Worm (Caenorhabditis elegans) whole organism, late embryonic: Measurements from ENCODE around the gene ZK688.7.

ENCODE experiments used
- K02D7.2 ChIP-seq: sonication (generic microtip); optimal IDR thresholded peaks from 2 replicates; lab custom pipeline; 2017; ENCODE audit warnings: mild to moderate bottlenecking, missing genetic modification characterization, missing compliant biosample characterization
- K09A11.1 ChIP-seq: sonication (generic microtip); optimal IDR thresholded peaks from 2 replicates; lab custom pipeline; 2017; ENCODE audit warnings: antibody characterized with exemption, mild to moderate bottlenecking, missing genetic modification characterization, missing compliant biosample characterization; ENCODE audit not compliant: insufficient read depth
- Y22D7AL.16 ChIP-seq: sonication (generic microtip); optimal IDR thresholded peaks from 2 replicates; lab custom pipeline; 2016; ENCODE audit warnings: missing genetic modification characterization, missing compliant biosample characterization
- ahr-1 ChIP-seq: sonication (generic microtip); optimal IDR thresholded peaks from 2 replicates; lab custom pipeline; 2016; ENCODE audit warnings: missing genetic modification characterization, missing compliant biosample characterization
- ama-1 ChIP-seq: fragments of 150-350 bp; optimal IDR thresholded peaks from 2 replicates; lab custom pipeline; 2014
- ceh-18 ChIP-seq: sonication (generic microtip); optimal IDR thresholded peaks from 2 replicates; lab custom pipeline; 2016; ENCODE audit warnings: missing genetic modification characterization, missing compliant biosample characterization
- ceh-19 ChIP-seq: fragments of 200-800 bp; sonication (Bioruptor generic); optimal IDR thresholded peaks from 2 replicates; lab custom pipeline; 2018; ENCODE audit warnings: mild to moderate bottlenecking, missing genetic modification characterization, missing compliant biosample characterization
- ceh-22 ChIP-seq: sonication (generic microtip); optimal IDR thresholded peaks from 2 replicates; lab custom pipeline; 2017; ENCODE audit warnings: missing biosample characterization, missing genetic modification characterization
- ceh-31 ChIP-seq: sonication (generic microtip); optimal IDR thresholded peaks from 2 replicates; lab custom pipeline; 2016; ENCODE audit warnings: missing genetic modification characterization, missing compliant biosample characterization
- ceh-45 ChIP-seq: fragments of 200-800 bp; sonication (Bioruptor generic); IDR thresholded peaks from 2 replicates; pipeline ENCODE4 v1.3.6; 2022; ENCODE audit warnings: missing genetic modification reagents, missing genetic modification characterization, missing compliant biosample characterization
- ceh-48 ChIP-seq: sonication (generic microtip); optimal IDR thresholded peaks from 2 replicates; lab custom pipeline; 2016; ENCODE audit warnings: missing genetic modification characterization, inconsistent platforms, missing compliant biosample characterization
- ceh-6 ChIP-seq: fragments of 200-800 bp; sonication (Bioruptor generic); optimal IDR thresholded peaks from 2 replicates; lab custom pipeline; 2018; ENCODE audit warnings: mild to moderate bottlenecking, missing genetic modification characterization, missing compliant biosample characterization
- dmd-4 ChIP-seq: sonication (generic microtip); optimal IDR thresholded peaks from 2 replicates; lab custom pipeline; 2016; ENCODE audit warnings: borderline replicate concordance, missing genetic modification characterization, missing compliant biosample characterization
- ets-4 ChIP-seq: sonication (generic microtip); optimal IDR thresholded peaks from 2 replicates; lab custom pipeline; 2016; ENCODE audit warnings: missing genetic modification characterization, missing compliant biosample characterization
- fax-1 ChIP-seq: sonication (generic microtip); optimal IDR thresholded peaks from 2 replicates; lab custom pipeline; 2016; ENCODE audit warnings: missing genotype, missing genetic modification characterization, missing compliant biosample characterization
- hlh-13 ChIP-seq: fragments of 200-800 bp; sonication (Bioruptor generic); optimal IDR thresholded peaks from 2 replicates; lab custom pipeline; 2018; ENCODE audit warnings: mild to moderate bottlenecking, missing genetic modification characterization, missing compliant biosample characterization
- hlh-15 ChIP-seq: sonication (generic microtip); optimal IDR thresholded peaks from 2 replicates; lab custom pipeline; 2016; ENCODE audit warnings: missing genetic modification characterization, missing compliant biosample characterization
- hlh-6 ChIP-seq: sonication (generic microtip); optimal IDR thresholded peaks from 2 replicates; lab custom pipeline; 2016; ENCODE audit warnings: missing genotype, missing genetic modification characterization, missing compliant biosample characterization
- hlh-8 ChIP-seq: sonication (generic microtip); optimal IDR thresholded peaks from 2 replicates; lab custom pipeline; 2016; ENCODE audit warnings: missing genotype, missing genetic modification characterization, missing compliant biosample characterization
- lim-6 ChIP-seq: sonication (generic microtip); optimal IDR thresholded peaks from 2 replicates; lab custom pipeline; 2016; ENCODE audit warnings: missing genetic modification characterization, missing compliant biosample characterization
- mec-3 ChIP-seq: sonication (generic microtip); optimal IDR thresholded peaks from 2 replicates; lab custom pipeline; 2016; ENCODE audit warnings: borderline replicate concordance, missing genetic modification characterization, missing compliant biosample characterization
- nfya-1 ChIP-seq: sonication (generic microtip); optimal IDR thresholded peaks from 2 replicates; lab custom pipeline; 2017; ENCODE audit warnings: missing genetic modification characterization, mild to moderate bottlenecking, missing compliant biosample characterization, antibody characterized with exemption, moderate library complexity
- odd-2 ChIP-seq: sonication (generic microtip); optimal IDR thresholded peaks from 2 replicates; lab custom pipeline; 2017; ENCODE audit warnings: antibody characterized with exemption, mild to moderate bottlenecking, missing genetic modification characterization, missing compliant biosample characterization
- pag-3 ChIP-seq: sonication (generic microtip); optimal IDR thresholded peaks from 2 replicates; lab custom pipeline; 2016; ENCODE audit warnings: missing compliant biosample characterization, missing genetic modification characterization, borderline replicate concordance
- pat-9 ChIP-seq: fragments of 200-800 bp; sonication (Bioruptor generic); optimal IDR thresholded peaks from 2 replicates; lab custom pipeline; 2018; ENCODE audit warnings: mild to moderate bottlenecking, missing genetic modification characterization, moderate library complexity, missing compliant biosample characterization
- pha-4 ChIP-seq: fragments of 150-350 bp; optimal IDR thresholded peaks from 2 replicates; lab custom pipeline; 2018; ENCODE audit warnings: missing biosample characterization, missing genetic modification reagents, missing genetic modification characterization
- pqm-1 ChIP-seq: sonication (generic microtip); optimal IDR thresholded peaks from 2 replicates; lab custom pipeline; 2016; ENCODE audit warnings: missing genetic modification characterization, missing compliant biosample characterization
- ref-2 ChIP-seq: sonication (generic microtip); optimal IDR thresholded peaks from 2 replicates; lab custom pipeline; 2016; ENCODE audit warnings: missing genetic modification characterization, missing compliant biosample characterization
- rnt-1 ChIP-seq: sonication (generic microtip); optimal IDR thresholded peaks from 2 replicates; lab custom pipeline; 2016; ENCODE audit warnings: missing genetic modification characterization, missing compliant biosample characterization
- sox-4 ChIP-seq: sonication (generic microtip); optimal IDR thresholded peaks from 2 replicates; lab custom pipeline; 2017; ENCODE audit warnings: mild to moderate bottlenecking, missing genetic modification characterization, inconsistent platforms, missing compliant biosample characterization
- syd-9 ChIP-seq: sonication (generic microtip); optimal IDR thresholded peaks from 2 replicates; lab custom pipeline; 2016; ENCODE audit warnings: mild to moderate bottlenecking, missing genetic modification characterization, moderate library complexity, missing compliant biosample characterization
- tbx-2 ChIP-seq: sonication (generic microtip); optimal IDR thresholded peaks from 2 replicates; lab custom pipeline; 2016; ENCODE audit warnings: missing genetic modification characterization, missing compliant biosample characterization
- unc-55 ChIP-seq: sonication (generic microtip); optimal IDR thresholded peaks from 2 replicates; lab custom pipeline; 2017; ENCODE audit warnings: missing biosample characterization, missing genetic modification reagents, missing genetic modification characterization
- ztf-16 ChIP-seq: sonication (generic microtip); optimal IDR thresholded peaks from 2 replicates; lab custom pipeline; 2017; ENCODE audit warnings: missing genetic modification characterization, missing compliant biosample characterization

Gene ZK688.7

ce11 chrIII:7889036-7889435, 22.4 kb downstream of the ZK688.7 start:
- TF ChIP-seq ceh-6 (GFP tag; lab: Kevin White, UChicago) (no peak), fax-1 (tag; lab: Kevin White, UChicago) (no peak), ceh-19 (GFP tag; lab: Kevin White, UChicago) (no peak), pha-4 (no peak), rnt-1 (tag; lab: Kevin White, UChicago) (no peak), ceh-22 (tag; lab: Kevin White, UChicago) (no peak), dmd-4 (no peak), sox-4 (tag; lab: Kevin White, UChicago) (no peak), pqm-1 (tag; lab: Kevin White, UChicago) (no peak), pat-9 (tag; lab: Kevin White, UChicago) (no peak), hlh-15 (tag; lab: Kevin White, UChicago) (no peak), tbx-2 (tag; lab: Kevin White, UChicago) (no peak), hlh-13 (GFP tag; lab: Kevin White, UChicago) (no peak), mec-3 (tag; lab: Kevin White, UChicago) (no peak), lim-6 (no peak), ceh-31 (tag; lab: Kevin White, UChicago) (no peak), K02D7.2 (no peak)

DNA sequence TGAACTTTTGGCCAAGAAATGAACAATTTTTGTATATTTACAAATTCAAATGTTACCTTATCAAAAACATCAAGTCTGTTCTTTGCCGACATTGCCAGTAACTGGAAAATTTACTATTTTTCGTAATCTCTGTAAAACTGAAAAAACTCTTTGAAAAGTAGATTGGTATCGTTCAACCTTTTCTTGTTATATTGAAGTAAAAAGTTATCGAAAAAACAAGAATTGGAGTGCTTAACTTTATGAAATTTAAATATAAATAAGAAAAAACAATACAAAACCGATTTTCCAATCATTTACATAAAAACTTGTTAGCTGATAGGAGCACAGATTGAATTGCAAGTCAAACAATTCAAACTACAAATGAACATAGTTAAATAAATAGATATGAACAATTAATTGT, 26.6 kb downstream of the ZK688.7 start, which contains the start of gene ZK688.11:
Gene ZK688.11, minus strand, starts transcription at position 101 of the 400 bp plus-strand sequence.
- TF ChIP-seq ceh-48, result no peak
- no peak for TF ChIP-seq Y22D7AL.16 (tag; lab: Kevin White, UChicago)
- no peak for TF ChIP-seq ceh-45 (GFP tag; lab: Robert Waterston, UW)
- no peak for TF ChIP-seq ahr-1 (tag; lab: Kevin White, UChicago)
- TF ChIP-seq, all 69 proteins: peak for 0

DNA sequence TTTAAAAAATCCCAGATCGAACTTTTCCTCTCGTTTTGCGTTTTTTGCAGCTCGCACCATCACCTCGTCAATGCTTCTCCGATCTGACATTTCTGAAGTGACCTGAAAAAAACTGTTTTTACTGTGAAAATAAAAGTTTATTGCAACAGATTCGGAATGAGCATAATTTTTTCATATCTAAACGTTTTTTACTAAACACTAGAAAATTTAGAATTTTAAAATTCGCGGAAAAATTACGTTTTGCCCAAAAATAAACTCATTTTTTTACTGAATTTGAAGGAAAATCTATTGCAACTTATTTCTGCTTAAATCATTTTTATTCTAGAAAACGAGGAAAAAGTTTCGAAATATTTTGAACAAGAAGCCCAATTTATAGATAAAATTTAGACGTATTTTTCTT, 28.5 kb downstream of the ZK688.7 start, which contains the start of gene ZK688.9:
Gene ZK688.9, minus strand, starts transcription at position 101 of the 400 bp plus-strand sequence.
- no peak for TF ChIP-seq dmd-4
- no peak for TF ChIP-seq ama-1 (lab: Kevin White, UChicago)
- TF ChIP-seq ets-4 (tag; lab: Kevin White, UChicago), result no peak
- TF ChIP-seq ceh-31 (tag; lab: Kevin White, UChicago), result no peak
- no peak for TF ChIP-seq odd-2 (tag; lab: Kevin White, UChicago)
- no peak for TF ChIP-seq pha-4
- no peak for TF ChIP-seq nfya-1 (tag; lab: Kevin White, UChicago)
- TF ChIP-seq pag-3 (tag; lab: Kevin White, UChicago), result no peak
- no peak for TF ChIP-seq tbx-2 (tag; lab: Kevin White, UChicago)
- TF ChIP-seq ztf-16, result no peak

- TF ChIP-seq syd-9 (tag; lab: Kevin White, UChicago) (no peak), K09A11.1 (tag; lab: Kevin White, UChicago) (no peak), rnt-1 (tag; lab: Kevin White, UChicago) (peak; percentile 46), unc-55 (GFP tag; lab: Kevin White, UChicago) (peak; percentile 72), ceh-18 (tag; lab: Kevin White, UChicago) (peak; percentile 75)
Observed at ce11 chrIII:7880132-7880715, 31.2 kb downstream of the ZK688.7 start.

DNA sequence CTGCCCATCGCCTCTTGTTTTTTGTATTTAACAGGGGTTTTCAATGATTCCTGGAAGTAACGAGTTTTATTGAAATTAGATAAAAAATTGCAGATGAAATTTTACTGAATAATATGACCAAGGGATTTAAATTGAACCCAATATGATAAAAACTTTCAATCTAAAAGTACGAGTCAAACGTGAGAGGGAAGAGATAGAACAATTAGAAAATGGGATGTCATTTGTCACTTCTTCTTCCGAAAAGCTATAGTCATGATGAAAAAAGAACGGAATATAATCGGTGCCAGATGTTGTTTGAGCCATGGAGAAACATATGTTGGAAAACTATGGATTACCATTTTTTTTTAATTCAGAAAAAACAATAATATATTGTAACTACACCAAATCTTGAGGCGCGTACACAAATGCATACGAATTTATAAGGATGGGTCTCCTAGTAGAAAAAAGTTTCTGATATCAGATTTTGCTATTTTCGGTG, 32.5 kb downstream of the ZK688.7 start, which contains the start of gene sup-18:
Gene sup-18, minus strand, starts transcription at position 51 of the 478 bp plus-strand sequence.
- TF ChIP-seq odd-2 (tag; lab: Kevin White, UChicago) (no peak), ref-2 (tag; lab: Kevin White, UChicago) (no peak), ceh-6 (GFP tag; lab: Kevin White, UChicago) (no peak), ceh-31 (tag; lab: Kevin White, UChicago) (no peak), ceh-22 (tag; lab: Kevin White, UChicago) (no peak), hlh-8 (tag; lab: Kevin White, UChicago) (no peak), hlh-6 (tag; lab: Kevin White, UChicago) (no peak)
